Worm (Caenorhabditis elegans): Measurements from ENCODE around the gene ifa-4.

The ifa-4 gene

ce11 chrX:4961681-4962656, 46.2 kb upstream of the ifa-4 start (continued):
- TF ChIP-seq ceh-19 (GFP tag; optimal IDR thresholded peaks at IDR 0.05) (no peak), elt-2 (tag; optimal IDR thresholded peaks at IDR 0.05) (peak; percentile 24), C38D4.7 (GFP tag; optimal IDR thresholded peaks at IDR 0.05) (no peak), pha-2 (tag; optimal IDR thresholded peaks at IDR 0.05) (peak; percentile 75), elt-4 (tag; optimal IDR thresholded peaks at IDR 0.05) (no peak), lin-11 (tag; optimal IDR thresholded peaks at IDR 0.05) (peak; percentile 36), hlh-8 (tag; optimal IDR thresholded peaks at IDR 0.05) (no peak), mec-3 (tag; optimal IDR thresholded peaks at IDR 0.05; ENCODE audit: borderline replicate concordance) (no peak), K02D7.2 (tag; optimal IDR thresholded peaks at IDR 0.05) (no peak)

- TF ChIP-seq lim-6 (tag; optimal IDR thresholded peaks at IDR 0.05) (no peak), ttx-3 (tag; optimal IDR thresholded peaks at IDR 0.05) (no peak), pros-1 (tag; optimal IDR thresholded peaks at IDR 0.05) (no peak), lin-11 (tag; optimal IDR thresholded peaks at IDR 0.05) (no peak), pha-4 (tag; optimal IDR thresholded peaks at IDR 0.05) (no peak), pat-9 (tag; optimal IDR thresholded peaks at IDR 0.05) (no peak), gmeb-2 (tag; optimal IDR thresholded peaks at IDR 0.05) (no peak), madf-2 (tag; optimal IDR thresholded peaks at IDR 0.05) (no peak), pax-1 (tag; optimal IDR thresholded peaks at IDR 0.05) (no peak), pha-2 (tag; optimal IDR thresholded peaks at IDR 0.05) (no peak), C08G9.2 (tag; optimal IDR thresholded peaks at IDR 0.05) (no peak), fkh-6 (tag; optimal IDR thresholded peaks at IDR 0.05) (no peak), K09A11.1 (tag; optimal IDR thresholded peaks at IDR 0.05; ENCODE audit: insufficient read depth) (no peak), unc-3 (GFP tag; conservative IDR thresholded peaks at IDR 0.05) (no peak), unc-3 (tag; optimal IDR thresholded peaks at IDR 0.05) (no peak), sox-4 (tag; optimal IDR thresholded peaks at IDR 0.05) (peak; percentile 22), F13H6.1 (tag; optimal IDR thresholded peaks at IDR 0.05) (no peak), ceh-34 (tag; optimal IDR thresholded peaks at IDR 0.05) (no peak), ahr-1 (tag; optimal IDR thresholded peaks at IDR 0.05) (no peak), unc-42 (tag; optimal IDR thresholded peaks at IDR 0.05) (no peak), fax-1 (tag; optimal IDR thresholded peaks at IDR 0.05) (no peak), K02D7.2 (tag; optimal IDR thresholded peaks at IDR 0.05) (peak; percentile 47), ceh-2 (tag; optimal IDR thresholded peaks at IDR 0.05) (no peak), ceh-14 (tag; optimal IDR thresholded peaks at IDR 0.05) (no peak), elt-2 (tag; optimal IDR thresholded peaks at IDR 0.05) (no peak), dve-1 (tag; optimal IDR thresholded peaks at IDR 0.05) (no peak), npax-4 (tag; optimal IDR thresholded peaks at IDR 0.05) (no peak), pqm-1 (tag; optimal IDR thresholded peaks at IDR 0.05) (no peak), ceh-31 (tag; optimal IDR thresholded peaks at IDR 0.05) (peak; percentile 15), eyg-1 (tag; optimal IDR thresholded peaks at IDR 0.05) (no peak), nhr-232 (tag; optimal IDR thresholded peaks at IDR 0.05) (no peak), ceh-19 (GFP tag; optimal IDR thresholded peaks at IDR 0.05) (peak; percentile 47), tbx-2 (tag; optimal IDR thresholded peaks at IDR 0.05) (peak; percentile 27), unc-55 (GFP tag; optimal IDR thresholded peaks at IDR 0.05) (no peak), che-1 (tag; optimal IDR thresholded peaks at IDR 0.05) (no peak), ztf-16 (tag; optimal IDR thresholded peaks at IDR 0.05) (no peak), nhr-11 (tag; optimal IDR thresholded peaks at IDR 0.05) (no peak), hlh-6 (tag; optimal IDR thresholded peaks at IDR 0.05) (no peak), ceh-24 (tag; optimal IDR thresholded peaks at IDR 0.05) (no peak), elt-4 (tag; optimal IDR thresholded peaks at IDR 0.05) (no peak), fkh-10 (GFP tag; optimal IDR thresholded peaks at IDR 0.05) (no peak), ceh-48 (tag; optimal IDR thresholded peaks at IDR 0.05) (no peak), ceh-9 (tag; optimal IDR thresholded peaks at IDR 0.05) (peak; percentile 9), hlh-8 (tag; optimal IDR thresholded peaks at IDR 0.05) (no peak), ref-2 (tag; optimal IDR thresholded peaks at IDR 0.05) (no peak)
These were observed 45.3 kb upstream of the ifa-4 start for ce11 chrX:4960910-4961680.
